Worm (Caenorhabditis elegans): ENCODE results near the gene nhr-125.

Gene nhr-125

ce11 chrV:4325415-4325814 lies at the start of gene nhr-125:
Gene nhr-125, minus strand, starts transcription at chrV:4325515.
- TF ChIP-seq lin-13 (GFP tag; optimal IDR thresholded peaks at IDR 0.05) = no peak
- no peak for TF ChIP-seq dmd-4 (tag; optimal IDR thresholded peaks at IDR 0.05)
- no peak for TF ChIP-seq C34F6.9 (tag; optimal IDR thresholded peaks at IDR 0.05)
- TF ChIP-seq unc-55 (GFP tag; optimal IDR thresholded peaks at IDR 0.05) = no peak
- no peak for TF ChIP-seq zag-1 (tag; optimal IDR thresholded peaks at IDR 0.05)
- no peak for TF ChIP-seq nhr-25 (tag; optimal IDR thresholded peaks at IDR 0.05)
- TF ChIP-seq F13H6.1 (tag; optimal IDR thresholded peaks at IDR 0.05) = no peak

- TF ChIP-seq ztf-1 (GFP tag; conservative IDR thresholded peaks at IDR 0.05) (no peak), lin-13 (GFP tag; optimal IDR thresholded peaks at IDR 0.05) (no peak), ztf-11 (tag; optimal IDR thresholded peaks at IDR 0.05) (no peak), mab-5 (tag; optimal IDR thresholded peaks at IDR 0.05) (no peak), unc-39 (tag; optimal IDR thresholded peaks at IDR 0.05) (no peak), zag-1 (tag; optimal IDR thresholded peaks at IDR 0.05) (no peak), C34F6.9 (tag; optimal IDR thresholded peaks at IDR 0.05) (no peak), sem-4 (tag; optimal IDR thresholded peaks at IDR 0.05) (no peak)
These were observed 49.3 kb upstream of the nhr-125 start, which contains the start of gene neg-1 for ce11 chrV:4374625-4375024. Gene neg-1, minus strand, starts transcription at chrV:4374874.

- TF ChIP-seq sem-4 (tag; optimal IDR thresholded peaks at IDR 0.05) = no peak
- no peak for TF ChIP-seq nhr-237 (tag; optimal IDR thresholded peaks at IDR 0.05)
- no peak for TF ChIP-seq nhr-6 (tag; optimal IDR thresholded peaks at IDR 0.05)
- TF ChIP-seq ZK546.5 (tag; optimal IDR thresholded peaks at IDR 0.05) = no peak
- no peak for TF ChIP-seq C34F6.9 (tag; optimal IDR thresholded peaks at IDR 0.05)
- no peak for TF ChIP-seq blmp-1 (tag; optimal IDR thresholded peaks at IDR 0.05; ENCODE audit: insufficient read depth)
- TF ChIP-seq sma-3 (GFP tag; optimal IDR thresholded peaks at IDR 0.05) = no peak
- no peak for TF ChIP-seq alr-1 (tag; optimal IDR thresholded peaks at IDR 0.05)
These were observed 48.3 kb upstream of the nhr-125 start for ce11 chrV:4373656-4374055.

- TF ChIP-seq lsy-2 (tag; optimal IDR thresholded peaks at IDR 0.05) (no peak), F13H6.1 (tag; optimal IDR thresholded peaks at IDR 0.05) (no peak), unc-39 (tag; optimal IDR thresholded peaks at IDR 0.05) (no peak), Y55F3AM.14 (GFP tag; optimal IDR thresholded peaks at IDR 0.05) (no peak), lin-39 (tag; optimal IDR thresholded peaks at IDR 0.05) (no peak), lin-11 (tag; optimal IDR thresholded peaks at IDR 0.05) (no peak), nhr-25 (tag; optimal IDR thresholded peaks at IDR 0.05) (no peak), elt-1 (tag; optimal IDR thresholded peaks at IDR 0.05) (no peak)
These were observed 47.7 kb upstream of the nhr-125 start for ce11 chrV:4372986-4373385.

- TF ChIP-seq ztf-1 (GFP tag; conservative IDR thresholded peaks at IDR 0.05) (no peak), nhr-237 (tag; optimal IDR thresholded peaks at IDR 0.05) (no peak), dmd-4 (tag; optimal IDR thresholded peaks at IDR 0.05) (no peak), F13H6.1 (tag; optimal IDR thresholded peaks at IDR 0.05) (peak; percentile 40), elt-3 (tag; optimal IDR thresholded peaks at IDR 0.05) (no peak), ceh-16 (tag; optimal IDR thresholded peaks at IDR 0.05) (no peak), nhr-23 (tag; optimal IDR thresholded peaks at IDR 0.05) (no peak), ceh-82 (tag; optimal IDR thresholded peaks at IDR 0.05) (no peak), nhr-11 (tag; optimal IDR thresholded peaks at IDR 0.05) (no peak), lin-39 (tag; optimal IDR thresholded peaks at IDR 0.05) (no peak), zag-1 (tag; optimal IDR thresholded peaks at IDR 0.05) (no peak), lin-11 (tag; optimal IDR thresholded peaks at IDR 0.05) (no peak), nhr-77 (tag; optimal IDR thresholded peaks at IDR 0.05) (no peak), mab-5 (tag; optimal IDR thresholded peaks at IDR 0.05) (peak; percentile 39), lsy-2 (tag; optimal IDR thresholded peaks at IDR 0.05) (peak; percentile 40 to 77), skn-1 (tag; optimal IDR thresholded peaks at IDR 0.05) (no peak), mbf-1 (tag; optimal IDR thresholded peaks at IDR 0.05) (no peak), unc-39 (tag; optimal IDR thresholded peaks at IDR 0.05) (no peak), mdl-1 (tag; optimal IDR thresholded peaks at IDR 0.05) (no peak), sem-4 (tag; optimal IDR thresholded peaks at IDR 0.05) (no peak), egl-27 (tag; optimal IDR thresholded peaks at IDR 0.05) (peak; percentile 27), snpc-4 (tag; optimal IDR thresholded peaks at IDR 0.05) (no peak), C34F6.9 (tag; optimal IDR thresholded peaks at IDR 0.05) (peak; percentile 60), nhr-129 (tag; optimal IDR thresholded peaks at IDR 0.05) (peak; percentile 38), fos-1 (tag; optimal IDR thresholded peaks at IDR 0.05) (no peak), peb-1 (tag; optimal IDR thresholded peaks at IDR 0.05) (no peak), nhr-25 (tag; optimal IDR thresholded peaks at IDR 0.05) (peak; percentile 57), unc-62 (GFP tag; optimal IDR thresholded peaks at IDR 0.05) (no peak), gmeb-1 (tag; optimal IDR thresholded peaks at IDR 0.05) (peak; percentile 73), unc-55 (GFP tag; optimal IDR thresholded peaks at IDR 0.05) (peak; percentile 79), crh-2 (tag; optimal IDR thresholded peaks at IDR 0.05) (peak; percentile 65), alr-1 (tag; optimal IDR thresholded peaks at IDR 0.05) (no peak), nhr-12 (tag; optimal IDR thresholded peaks at IDR 0.05) (no peak), ztf-4 (tag; optimal IDR thresholded peaks at IDR 0.05) (no peak), aly-2 (tag; optimal IDR thresholded peaks at IDR 0.05) (no peak), lin-13 (GFP tag; optimal IDR thresholded peaks at IDR 0.05) (no peak)
These were observed 46.1 kb upstream of the nhr-125 start, which contains the start of the genes gmpr-1 and fipp-1 for ce11 chrV:4371309-4371933. Gene gmpr-1, minus strand, starts transcription at chrV:4371383. Gene fipp-1, plus strand, starts transcription at chrV:4371807.
